Worm (Caenorhabditis elegans): ENCODE results near the gene lin-31.

The lin-31 gene

ce11 chrII:3958673-3959299 lies 23.6 kb upstream of the lin-31 start (continued):
- no peak for TF ChIP-seq sox-4 (tag; optimal IDR thresholded peaks at IDR 0.05)
- peak; percentile 65 for TF ChIP-seq dsc-1 (tag; optimal IDR thresholded peaks at IDR 0.05)
- TF ChIP-seq swsn-7 (tag; optimal IDR thresholded peaks at IDR 0.05) = peak; percentile 75
- peak; percentile 79 for TF ChIP-seq fkh-8 (tag; optimal IDR thresholded peaks at IDR 0.05)
- peak; percentile 22 for TF ChIP-seq F16B12.6 (tag; optimal IDR thresholded peaks at IDR 0.05)
- TF ChIP-seq rnt-1 (tag; optimal IDR thresholded peaks at IDR 0.05) = peak; percentile 57
- no peak for TF ChIP-seq ceh-63 (GFP tag; optimal IDR thresholded peaks at IDR 0.05)
- TF ChIP-seq unc-86 (tag; optimal IDR thresholded peaks at IDR 0.05) = peak; percentile 26
- TF ChIP-seq lsy-2 (tag; optimal IDR thresholded peaks at IDR 0.05) = peak; percentile 62 to 75
- no peak for TF ChIP-seq unc-30 (tag; optimal IDR thresholded peaks at IDR 0.05)
- TF ChIP-seq efl-3 (GFP tag; optimal IDR thresholded peaks at IDR 0.05) = no peak
- TF ChIP-seq pqm-1 (tag; optimal IDR thresholded peaks at IDR 0.05) = no peak
- peak; percentile 77 for TF ChIP-seq nhr-47 (tag; optimal IDR thresholded peaks at IDR 0.05)
- peak; percentile 62 for TF ChIP-seq mep-1 (tag; optimal IDR thresholded peaks at IDR 0.05)
- no peak for TF ChIP-seq hlh-17 (GFP tag; optimal IDR thresholded peaks at IDR 0.05; ENCODE audit: borderline replicate concordance)
- peak; percentile 54 for TF ChIP-seq ztf-4 (tag; optimal IDR thresholded peaks at IDR 0.05)
- no peak for TF ChIP-seq aly-2 (tag; optimal IDR thresholded peaks at IDR 0.05)
- peak; percentile 62 for TF ChIP-seq nhr-19 (GFP tag; conservative IDR thresholded peaks at IDR 0.05)
- 0 out of 2 replicates have a peak, but pooled peaks have one; percentile 29 for TF ChIP-seq grh-1 (GFP tag; IDR thresholded peaks at IDR 0.05)
- TF ChIP-seq snpc-4 (tag; optimal IDR thresholded peaks at IDR 0.05) = no peak
- TF ChIP-seq alr-1 (tag; optimal IDR thresholded peaks at IDR 0.05; ENCODE audit: borderline replicate concordance) = no peak
- peak; percentile 46 to 67 (median 48) for TF ChIP-seq ceh-82 (tag; optimal IDR thresholded peaks at IDR 0.05)
- TF ChIP-seq egl-13 (tag; optimal IDR thresholded peaks at IDR 0.05) = peak; percentile 14
- peak; percentile 68 to 87 for TF ChIP-seq mdl-1 (tag; optimal IDR thresholded peaks at IDR 0.05)
- TF ChIP-seq nhr-85 (tag) = peak; percentile 69
- peak; percentile 83 for TF ChIP-seq nhr-20 (tag; optimal IDR thresholded peaks at IDR 0.05)
- TF ChIP-seq nhr-76 (tag; optimal IDR thresholded peaks at IDR 0.05) = no peak
- TF ChIP-seq blmp-1 (tag; optimal IDR thresholded peaks at IDR 0.05) = no peak
- TF ChIP-seq elt-2 (tag; optimal IDR thresholded peaks at IDR 0.05) = peak; percentile 84
- TF ChIP-seq sptf-1 (tag; optimal IDR thresholded peaks at IDR 0.05) = no peak
- no peak for TF ChIP-seq ama-1 (optimal IDR thresholded peaks at IDR 0.05)
- TF ChIP-seq isw-1 (GFP tag; IDR thresholded peaks at IDR 0.05) = peak; percentile 33; the same call in 1 of the 2 replicates
- peak; percentile 78 for TF ChIP-seq hlh-4 (tag; optimal IDR thresholded peaks at IDR 0.05)
- peak; percentile 97 for TF ChIP-seq lin-14 (GFP tag; optimal IDR thresholded peaks at IDR 0.05)
- no peak for TF ChIP-seq zip-4 (GFP tag; optimal IDR thresholded peaks at IDR 0.05)
- TF ChIP-seq nhr-77 (tag; optimal IDR thresholded peaks at IDR 0.05) = peak; percentile 81
- TF ChIP-seq unc-130 (tag; optimal IDR thresholded peaks at IDR 0.05) = peak; percentile 41
- no peak for TF ChIP-seq tlp-1 (tag; optimal IDR thresholded peaks at IDR 0.05)
- TF ChIP-seq unc-98 (GFP tag; IDR thresholded peaks at IDR 0.05) = 0 out of 2 replicates have a peak, but pooled peaks have one; percentile 20
- TF ChIP-seq egl-27 (tag; optimal IDR thresholded peaks at IDR 0.05) = no peak
- TF ChIP-seq ets-5 (GFP tag; IDR thresholded peaks at IDR 0.05) = no peak
- TF ChIP-seq mab-9 (GFP tag; IDR thresholded peaks at IDR 0.05) = no peak
- TF ChIP-seq fkh-10 (GFP tag; optimal IDR thresholded peaks at IDR 0.05) = no peak
- TF ChIP-seq jun-1 (tag; optimal IDR thresholded peaks at IDR 0.05) = peak; percentile 73
- TF ChIP-seq unc-62 (GFP tag; optimal IDR thresholded peaks at IDR 0.05) = no peak
- TF ChIP-seq ces-1 (GFP tag; optimal IDR thresholded peaks at IDR 0.05) = no peak
- peak; percentile 60 for TF ChIP-seq C16A3.4 (tag; optimal IDR thresholded peaks at IDR 0.05)
- TF ChIP-seq lir-3 (tag; optimal IDR thresholded peaks at IDR 0.05; ENCODE audit: poor library complexity) = peak; percentile 66
- TF ChIP-seq vab-15 (tag; optimal IDR thresholded peaks at IDR 0.05) = no peak
- no peak for TF ChIP-seq nhr-28 (tag; optimal IDR thresholded peaks at IDR 0.05)
- TF ChIP-seq ztf-11 (tag; optimal IDR thresholded peaks at IDR 0.05) = no peak
- 0 out of 2 replicates have a peak, but pooled peaks have one; percentile 35 for TF ChIP-seq ceh-88 (GFP tag; IDR thresholded peaks at IDR 0.05)

Measured in whole organism, L1 larva.